Fruit fly (Drosophila melanogaster) whole organism, pupa: ENCODE results near the gene Mur2B.

ENCODE experiments used
- CG10348 ChIP-seq: fragments of 200-800 bp; sonication (Bioruptor generic); IDR thresholded peaks from 2 replicates; pipeline ENCODE4 v1.3.6; 2022; ENCODE audit warnings: missing biosample characterization, missing genetic modification characterization
- CG12605 ChIP-seq: fragments of 200-800 bp; sonication (Bioruptor generic); IDR thresholded peaks from 2 replicates; pipeline ENCODE4 v1.3.6; 2022; ENCODE audit warnings: missing biosample characterization, missing genetic modification characterization
- CG13204 ChIP-seq: fragments of 200-800 bp; sonication (Bioruptor generic); optimal IDR thresholded peaks from 2 replicates; lab custom pipeline; 2018; ENCODE audit warnings: missing biosample characterization, mild to moderate bottlenecking, missing genetic modification characterization, moderate library complexity
- CG14655 ChIP-seq: fragments of 200-800 bp; sonication (Bioruptor generic); optimal IDR thresholded peaks from 3 replicates; lab custom pipeline; 2017; ENCODE audit warnings: mild to moderate bottlenecking, missing biosample characterization, missing genetic modification reagents, missing genetic modification characterization
- CG15710 ChIP-seq: fragments of 200-800 bp; sonication (Bioruptor generic); optimal IDR thresholded peaks from 2 replicates; lab custom pipeline; 2018; ENCODE audit warnings: missing biosample characterization, mild to moderate bottlenecking, missing genetic modification characterization, moderate library complexity
- CG17806 ChIP-seq: fragments of 200-800 bp; sonication (Bioruptor generic); optimal IDR thresholded peaks from 2 replicates; lab custom pipeline; 2018; ENCODE audit warnings: missing biosample characterization, mild to moderate bottlenecking, missing genetic modification characterization, moderate library complexity
- CG32121 ChIP-seq: fragments of 200-800 bp; sonication (Bioruptor generic); IDR thresholded peaks from 2 replicates; pipeline ENCODE4 v1.3.6; 2022; ENCODE audit warnings: missing biosample characterization, missing genetic modification characterization
- CG34367 ChIP-seq: fragments of 200-800 bp; sonication (Bioruptor generic); optimal IDR thresholded peaks from 2 replicates; lab custom pipeline; 2018; ENCODE audit warnings: missing biosample characterization, mild to moderate bottlenecking, missing genetic modification characterization
- CG4496 ChIP-seq: fragments of 200-800 bp; sonication (Bioruptor generic); IDR thresholded peaks from 3 replicates; pipeline ENCODE4 v1.3.6; 2022; ENCODE audit warnings: missing biosample characterization, missing genetic modification characterization
- CG8159 ChIP-seq: fragments of 200-800 bp; sonication (Bioruptor generic); optimal IDR thresholded peaks from 3 replicates; lab custom pipeline; 2018; ENCODE audit warnings: missing biosample characterization, mild to moderate bottlenecking, missing genetic modification characterization, moderate library complexity
- CG8301 ChIP-seq: fragments of 200-800 bp; sonication (Bioruptor generic); optimal IDR thresholded peaks from 2 replicates; lab custom pipeline; 2018; ENCODE audit warnings: missing biosample characterization, mild to moderate bottlenecking, missing genetic modification characterization
- CG9948 ChIP-seq: fragments of 200-800 bp; sonication (Bioruptor generic); optimal IDR thresholded peaks from 2 replicates; lab custom pipeline; 2018; ENCODE audit warnings: missing biosample characterization, mild to moderate bottlenecking, missing genetic modification characterization, moderate library complexity
- D1 ChIP-seq: fragments of 200-800 bp; sonication (Bioruptor generic); optimal IDR thresholded peaks from 2 replicates; lab custom pipeline; 2018; ENCODE audit warnings: missing biosample characterization, mild to moderate bottlenecking, missing genetic modification characterization, moderate library complexity
- EcR ChIP-seq: fragments of 200-800 bp; sonication (Bioruptor generic); optimal IDR thresholded peaks from 3 replicates; lab custom pipeline; 2019; ENCODE audit warnings: missing biosample characterization, missing genetic modification characterization, mild to moderate bottlenecking, moderate library complexity, missing genetic modification reagents
- Ets98B ChIP-seq: fragments of 200-800 bp; sonication (Bioruptor generic); IDR thresholded peaks from 2 replicates; pipeline ENCODE4 v1.3.6; 2022; ENCODE audit warnings: missing biosample characterization, missing genetic modification characterization
- Pif1A ChIP-seq: fragments of 200-800 bp; sonication (Bioruptor generic); optimal IDR thresholded peaks from 3 replicates; lab custom pipeline; 2016; ENCODE audit warnings: missing biosample characterization, missing genetic modification characterization
- Pif1B ChIP-seq: fragments of 200-800 bp; sonication (Bioruptor generic); optimal IDR thresholded peaks from 3 replicates; lab custom pipeline; 2016; ENCODE audit warnings: missing biosample characterization, missing genetic modification characterization
- Snoo ChIP-seq: fragments of 200-800 bp; sonication (Bioruptor generic); optimal IDR thresholded peaks from 3 replicates; lab custom pipeline; 2017; ENCODE audit warnings: missing biosample characterization, mild to moderate bottlenecking, missing genetic modification characterization, inconsistent platforms
- fd96Ca ChIP-seq: fragments of 200-800 bp; sonication (Bioruptor generic); IDR thresholded peaks from 3 replicates; pipeline ENCODE4 v1.3.6; 2022; ENCODE audit warnings: missing biosample characterization, missing genetic modification characterization
- gl ChIP-seq: fragments of 200-800 bp; sonication (Bioruptor generic); optimal IDR thresholded peaks from 2 replicates; lab custom pipeline; 2018; ENCODE audit warnings: missing biosample characterization, mild to moderate bottlenecking, missing genetic modification characterization
- rn ChIP-seq: fragments of 200-800 bp; sonication (Bioruptor generic); IDR thresholded peaks from 2 replicates; pipeline ENCODE4 v1.3.6; 2022; ENCODE audit warnings: missing biosample characterization, missing genetic modification characterization

Gene Mur2B

dm6 chrX:1647876-1648275, 20.7 kb downstream of the Mur2B start:
- TF ChIP-seq CG4496 (GFP tag; lab: Robert Waterston, UW) (no peak), CG17806 (tag; lab: Kevin White, UChicago) (no peak), CG10348 (GFP tag; lab: Robert Waterston, UW) (no peak), fd96Ca (GFP tag; lab: Robert Waterston, UW) (no peak), CG12605 (GFP tag; lab: Robert Waterston, UW) (no peak), rn (GFP tag; lab: Robert Waterston, UW) (no peak), EcR (no peak), Snoo (tag; lab: Kevin White, UChicago) (no peak), Pif1B (GFP tag; lab: Kevin White, UChicago) (no peak), CG9948 (tag; lab: Kevin White, UChicago) (no peak), Ets98B (GFP tag; lab: Robert Waterston, UW) (no peak), CG8301 (no peak), CG14655 (GFP tag; lab: Kevin White, UChicago) (no peak), CG34367 (tag; lab: Kevin White, UChicago) (no peak), CG8159 (tag; lab: Kevin White, UChicago) (no peak)

- TF ChIP-seq CG32121 (GFP tag; lab: Robert Waterston, UW) (no peak), rn (GFP tag; lab: Robert Waterston, UW) (no peak), CG15710 (tag; lab: Kevin White, UChicago) (no peak), CG14655 (GFP tag; lab: Kevin White, UChicago) (no peak), Pif1A (no peak), D1 (tag; lab: Kevin White, UChicago) (no peak), CG17806 (tag; lab: Kevin White, UChicago) (no peak), CG34367 (tag; lab: Kevin White, UChicago) (no peak), fd96Ca (GFP tag; lab: Robert Waterston, UW) (no peak), Ets98B (GFP tag; lab: Robert Waterston, UW) (no peak), CG8159 (tag; lab: Kevin White, UChicago) (no peak), CG12605 (GFP tag; lab: Robert Waterston, UW) (no peak), CG10348 (GFP tag; lab: Robert Waterston, UW) (no peak), CG9948 (tag; lab: Kevin White, UChicago) (no peak), Pif1B (GFP tag; lab: Kevin White, UChicago) (no peak), CG4496 (GFP tag; lab: Robert Waterston, UW) (no peak)
Measured at dm6 chrX:1643640-1644039, 24.9 kb downstream of the Mur2B start.

DNA sequence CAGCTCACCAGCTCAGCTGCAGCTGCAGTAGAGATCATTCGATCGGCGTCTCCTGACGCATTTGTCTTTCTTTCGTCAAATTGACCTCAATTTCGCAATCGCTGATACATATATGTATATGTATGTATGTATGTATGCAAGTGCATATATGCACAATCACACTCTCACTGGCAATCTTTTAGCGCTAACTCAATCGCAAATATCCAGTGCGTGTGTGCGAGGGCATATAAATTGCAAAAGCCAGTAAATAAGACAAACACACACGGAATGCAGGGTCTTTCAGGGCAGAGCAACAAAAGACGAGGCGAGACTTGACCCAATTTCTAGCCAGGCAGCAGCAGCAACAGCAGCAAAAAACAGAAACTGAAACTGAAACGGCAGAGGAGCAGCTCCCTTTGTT, 41.0 kb downstream of the Mur2B start:
- no peak for TF ChIP-seq Ets98B (GFP tag; lab: Robert Waterston, UW)
- TF ChIP-seq Pif1A, result peak; percentile 13
- TF ChIP-seq Pif1B (GFP tag; lab: Kevin White, UChicago), result peak; percentile 34
- TF ChIP-seq EcR, result peak; percentile 41

- TF ChIP-seq fd96Ca (GFP tag; lab: Robert Waterston, UW) (no peak), EcR (no peak), gl (tag; lab: Kevin White, UChicago) (no peak), D1 (tag; lab: Kevin White, UChicago) (no peak), Pif1B (GFP tag; lab: Kevin White, UChicago) (no peak), CG34367 (tag; lab: Kevin White, UChicago) (no peak), CG32121 (GFP tag; lab: Robert Waterston, UW) (no peak), CG10348 (GFP tag; lab: Robert Waterston, UW) (no peak), Snoo (tag; lab: Kevin White, UChicago) (no peak), CG17806 (tag; lab: Kevin White, UChicago) (no peak), CG13204 (GFP tag; lab: Kevin White, UChicago) (no peak)
Measured at dm6 chrX:1625142-1625541, 43.4 kb downstream of the Mur2B start.

dm6 chrX:1623655-1624054, 44.9 kb downstream of the Mur2B start:
- TF ChIP-seq CG13204 (GFP tag; lab: Kevin White, UChicago), result no peak
- TF ChIP-seq D1 (tag; lab: Kevin White, UChicago), result no peak
- TF ChIP-seq Pif1B (GFP tag; lab: Kevin White, UChicago), result no peak
- no peak for TF ChIP-seq rn (GFP tag; lab: Robert Waterston, UW)
- no peak for TF ChIP-seq CG8301
- TF ChIP-seq CG34367 (tag; lab: Kevin White, UChicago), result no peak
- no peak for TF ChIP-seq CG10348 (GFP tag; lab: Robert Waterston, UW)

dm6 chrX:1623163-1623562, 45.4 kb downstream of the Mur2B start:
- no peak for TF ChIP-seq CG12605 (GFP tag; lab: Robert Waterston, UW)
- no peak for TF ChIP-seq CG13204 (GFP tag; lab: Kevin White, UChicago)
- TF ChIP-seq EcR, result peak; percentile 27
- TF ChIP-seq CG34367 (tag; lab: Kevin White, UChicago), result no peak
- no peak for TF ChIP-seq CG32121 (GFP tag; lab: Robert Waterston, UW)
- TF ChIP-seq CG15710 (tag; lab: Kevin White, UChicago), result no peak

DNA sequence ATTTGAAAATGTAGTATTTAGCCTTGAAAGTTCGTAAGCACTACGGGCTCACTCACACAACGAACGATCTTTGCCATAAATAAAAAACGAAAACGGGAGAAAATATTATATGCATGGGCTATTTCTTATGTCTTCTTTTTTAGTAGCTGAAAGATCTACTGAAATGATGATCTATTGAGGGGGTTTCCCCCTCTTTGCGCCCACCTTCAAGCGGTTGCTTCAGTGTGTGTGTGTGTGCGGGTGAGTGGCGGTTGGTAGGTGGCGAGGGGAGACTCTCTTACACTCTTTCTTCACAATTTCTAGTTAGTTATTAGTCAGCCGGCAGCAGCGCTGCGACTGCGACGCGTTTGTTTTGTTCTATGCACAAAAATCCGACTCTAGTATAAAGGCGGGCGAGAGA, 47.2 kb downstream of the Mur2B start:
- TF ChIP-seq CG12605 (GFP tag; lab: Robert Waterston, UW) (no peak), CG10348 (GFP tag; lab: Robert Waterston, UW) (no peak), EcR (no peak), Pif1B (GFP tag; lab: Kevin White, UChicago) (no peak), CG4496 (GFP tag; lab: Robert Waterston, UW) (no peak), gl (tag; lab: Kevin White, UChicago) (no peak), Pif1A (no peak), CG32121 (GFP tag; lab: Robert Waterston, UW) (no peak), CG13204 (GFP tag; lab: Kevin White, UChicago) (no peak), CG17806 (tag; lab: Kevin White, UChicago) (no peak), fd96Ca (GFP tag; lab: Robert Waterston, UW) (no peak), CG8301 (no peak), Snoo (tag; lab: Kevin White, UChicago) (no peak), CG8159 (tag; lab: Kevin White, UChicago) (no peak), D1 (tag; lab: Kevin White, UChicago) (no peak), CG15710 (tag; lab: Kevin White, UChicago) (no peak), rn (GFP tag; lab: Robert Waterston, UW) (no peak), CG14655 (GFP tag; lab: Kevin White, UChicago) (no peak), CG34367 (tag; lab: Kevin White, UChicago) (no peak), CG9948 (tag; lab: Kevin White, UChicago) (no peak)
